Worm (Caenorhabditis elegans) whole organism, late embryonic: Measurements from ENCODE around the gene wbp-2.

Source experiments
- ceh-18 ChIP-seq: sonication (generic microtip); optimal IDR thresholded peaks from 2 replicates; lab custom pipeline; 2016; ENCODE audit warnings: missing genetic modification characterization, missing compliant biosample characterization
- ceh-9 ChIP-seq: sonication (generic microtip); optimal IDR thresholded peaks from 2 replicates; lab custom pipeline; 2016; ENCODE audit warnings: mild to moderate bottlenecking, missing genetic modification characterization, inconsistent platforms, missing compliant biosample characterization
- elt-2 ChIP-seq: sonication (generic microtip); optimal IDR thresholded peaks from 2 replicates; lab custom pipeline; 2016; ENCODE audit warnings: missing genetic modification reagents, missing genetic modification characterization, missing compliant biosample characterization
- fkh-10 ChIP-seq: fragments of 150-350 bp; optimal IDR thresholded peaks from 2 replicates; lab custom pipeline; 2014; ENCODE audit warnings: missing biosample characterization, missing genetic modification reagents, missing genetic modification characterization
- nfya-1 ChIP-seq: sonication (generic microtip); optimal IDR thresholded peaks from 2 replicates; lab custom pipeline; 2017; ENCODE audit warnings: missing genetic modification characterization, mild to moderate bottlenecking, missing compliant biosample characterization, antibody characterized with exemption, moderate library complexity
- nhr-11 ChIP-seq: fragments of 150-350 bp; optimal IDR thresholded peaks from 2 replicates; lab custom pipeline; 2014; ENCODE audit warnings: missing biosample characterization, missing genetic modification characterization
- rnt-1 ChIP-seq: sonication (generic microtip); optimal IDR thresholded peaks from 2 replicates; lab custom pipeline; 2016; ENCODE audit warnings: missing genetic modification characterization, missing compliant biosample characterization

DNA sequence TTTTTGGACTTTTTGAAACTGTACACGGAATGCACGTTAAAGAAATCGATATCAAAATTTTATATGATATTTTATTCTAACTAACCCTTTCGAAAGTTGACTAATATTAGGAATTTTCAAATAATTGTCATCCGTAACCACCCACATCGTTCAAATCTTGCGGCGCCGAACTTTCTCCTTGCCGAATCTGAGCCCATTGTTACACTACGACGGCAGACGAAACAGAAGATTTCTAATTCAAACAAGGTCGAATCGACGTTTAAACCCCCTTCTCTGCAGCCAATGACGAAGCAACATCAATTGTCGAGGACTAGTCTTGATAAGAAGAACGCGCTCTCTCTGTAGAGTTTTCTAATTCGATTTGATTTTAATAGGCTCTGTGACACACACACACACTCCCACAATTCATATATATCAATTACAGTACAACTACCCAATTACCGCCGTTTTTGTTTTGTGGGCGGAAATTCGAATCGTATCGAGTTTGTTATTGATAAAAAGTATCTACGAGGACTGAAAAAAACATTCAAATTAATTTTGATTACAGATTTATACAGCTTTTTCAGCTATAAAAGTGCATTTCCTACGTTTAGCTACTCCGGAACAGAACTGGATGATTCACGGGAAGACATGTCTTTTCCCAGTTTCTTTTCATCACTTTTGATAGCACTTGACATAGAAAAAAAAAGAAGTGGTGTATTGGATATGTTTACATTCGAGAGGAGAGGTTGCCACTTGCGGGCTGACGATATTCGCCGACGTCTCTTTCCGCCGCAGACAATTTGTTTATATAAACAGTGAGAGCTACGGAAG lies 45.0 kb upstream of the wbp-2 start:
- no peak for TF ChIP-seq ceh-18 (tag; lab: Kevin White, UChicago)
- peak; percentile 14 for TF ChIP-seq nfya-1 (tag; lab: Kevin White, UChicago)
- no peak for TF ChIP-seq ceh-9 (tag; lab: Kevin White, UChicago)
- no peak for TF ChIP-seq nhr-11 (tag; lab: Kevin White, UChicago)
- TF ChIP-seq fkh-10: no peak
- no peak for TF ChIP-seq rnt-1
- no peak for TF ChIP-seq elt-2 (tag; lab: Kevin White, UChicago)
